Fruit fly (Drosophila melanogaster) whole organism, embryonic: Measurements from ENCODE around the gene Tre1.

Experiments used
- Bdp1 ChIP-seq: fragments of 200-800 bp; sonication (Bioruptor generic); optimal IDR thresholded peaks from 3 replicates; lab custom pipeline; 2016; ENCODE audit warnings: missing biosample characterization, missing genetic modification characterization
- CG10431 ChIP-seq: fragments of 200-800 bp; sonication (Bioruptor generic); optimal IDR thresholded peaks from 3 replicates; lab custom pipeline; 2018; ENCODE audit warnings: missing biosample characterization, mild to moderate bottlenecking, missing genetic modification characterization
- CG11085 ChIP-seq: fragments of 200-800 bp; sonication (Bioruptor generic); IDR thresholded peaks from 2 replicates; pipeline ENCODE4 v1.3.6; 2022; ENCODE audit warnings: missing biosample characterization, missing genetic modification characterization
- CG11398 ChIP-seq: fragments of 200-800 bp; sonication (Bioruptor generic); optimal IDR thresholded peaks from 2 replicates; lab custom pipeline; 2016; ENCODE audit warnings: missing biosample characterization, missing genetic modification characterization
- CG11504 ChIP-seq: fragments of 200-800 bp; sonication (Bioruptor generic); optimal IDR thresholded peaks from 3 replicates; lab custom pipeline; 2019; ENCODE audit warnings: missing biosample characterization, mild to moderate bottlenecking, missing genetic modification characterization, moderate library complexity
- CG12236 ChIP-seq: fragments of 200-800 bp; sonication (Bioruptor generic); optimal IDR thresholded peaks from 2 replicates; lab custom pipeline; 2016; ENCODE audit warnings: missing biosample characterization, missing genetic modification characterization
- CG15479 ChIP-seq: fragments of 200-800 bp; sonication (Bioruptor generic); optimal IDR thresholded peaks from 3 replicates; lab custom pipeline; 2019; ENCODE audit warnings: missing biosample characterization, mild to moderate bottlenecking, missing genetic modification characterization, moderate library complexity
- CG1602 ChIP-seq: fragments of 200-800 bp; sonication (Bioruptor generic); optimal IDR thresholded peaks from 3 replicates; lab custom pipeline; 2016; ENCODE audit warnings: missing biosample characterization, missing genetic modification characterization
- CG17568 ChIP-seq: fragments of 200-800 bp; sonication (Bioruptor generic); optimal IDR thresholded peaks from 2 replicates; lab custom pipeline; 2018; ENCODE audit warnings: missing biosample characterization, mild to moderate bottlenecking, missing genetic modification characterization, moderate library complexity
- CG18476 ChIP-seq: fragments of 200-800 bp; sonication (Bioruptor generic); optimal IDR thresholded peaks from 2 replicates; lab custom pipeline; 2016; ENCODE audit warnings: missing biosample characterization, mild to moderate bottlenecking, missing genetic modification characterization
- CG2129 ChIP-seq: fragments of 200-800 bp; sonication (Bioruptor generic); IDR thresholded peaks from 2 replicates; pipeline ENCODE4 v1.3.6; 2022; ENCODE audit warnings: missing biosample characterization, missing genetic modification characterization; ENCODE audit not compliant: partially characterized antibody
- CG2199 ChIP-seq: fragments of 200-800 bp; sonication (Bioruptor generic); IDR thresholded peaks from 3 replicates; pipeline ENCODE4 v1.3.6; 2022; ENCODE audit warnings: missing biosample characterization, missing genetic modification characterization
- CG30020 ChIP-seq: fragments of 200-800 bp; optimal IDR thresholded peaks from 2 replicates; lab custom pipeline; 2019; ENCODE audit warnings: missing biosample characterization, mild to moderate bottlenecking, missing genetic modification characterization, moderate library complexity
- CG7786 ChIP-seq: fragments of 200-800 bp; sonication (Bioruptor generic); optimal IDR thresholded peaks from 2 replicates; lab custom pipeline; 2016; ENCODE audit warnings: missing biosample characterization, missing genetic modification characterization
- CG7987 ChIP-seq: fragments of 200-800 bp; sonication (Bioruptor generic); optimal IDR thresholded peaks from 2 replicates; lab custom pipeline; 2018; ENCODE audit warnings: missing biosample characterization, mild to moderate bottlenecking, missing genetic modification characterization, moderate library complexity
- CG8359 ChIP-seq: fragments of 200-800 bp; sonication (Bioruptor generic); optimal IDR thresholded peaks from 2 replicates; lab custom pipeline; 2017; ENCODE audit warnings: missing biosample characterization, mild to moderate bottlenecking, missing genetic modification characterization, borderline replicate concordance
- CG8765 ChIP-seq: fragments of 200-800 bp; sonication (Bioruptor generic); IDR thresholded peaks from 2 replicates; pipeline ENCODE4 v1.3.6; 2022; ENCODE audit warnings: missing biosample characterization, missing genetic modification characterization
- CG8944 ChIP-seq: fragments of 200-800 bp; sonication (Bioruptor generic); optimal IDR thresholded peaks from 3 replicates; lab custom pipeline; 2016; ENCODE audit warnings: missing biosample characterization, missing genetic modification characterization
- CG9215 ChIP-seq: fragments of 200-800 bp; sonication (Bioruptor generic); IDR thresholded peaks from 2 replicates; pipeline ENCODE4 v1.3.6; 2022; ENCODE audit warnings: missing biosample characterization, missing genetic modification characterization
- CTCF ChIP-seq: fragments of 200-800 bp; sonication (Bioruptor generic); optimal IDR thresholded peaks from 2 replicates; lab custom pipeline; 2017; ENCODE audit warnings: missing biosample characterization, mild to moderate bottlenecking, missing genetic modification characterization, moderate library complexity
- Dbx ChIP-seq: fragments of 200-800 bp; sonication (Bioruptor generic); IDR thresholded peaks from 3 replicates; pipeline ENCODE4 v1.3.6; 2022; ENCODE audit warnings: missing biosample characterization, missing genetic modification characterization
- Dfd ChIP-seq, 2 experiments: fragments of >200 bp; optimal IDR thresholded peaks; 2 replicates each; lab custom pipeline; 2017; ENCODE audit warnings: missing biosample characterization in 2 of 2, missing genetic modification characterization in 2 of 2
- Doc2 ChIP-seq: fragments of 200-800 bp; sonication (Bioruptor generic); IDR thresholded peaks from 2 replicates; pipeline ENCODE4 v1.3.6; 2022; ENCODE audit warnings: missing biosample characterization, missing genetic modification characterization
- Ets65A ChIP-seq: fragments of 200-800 bp; sonication (Bioruptor generic); peaks from one replicate; lab custom pipeline; 2016; ENCODE audit warnings: missing biosample characterization, missing genetic modification characterization
- Gug ChIP-seq: fragments of 200-800 bp; sonication (Bioruptor generic); IDR thresholded peaks from 4 replicates; pipeline ENCODE4 v1.3.6; 2022; ENCODE audit warnings: missing biosample characterization, missing genetic modification characterization
- H2.0 ChIP-seq: fragments of 200-800 bp; sonication (Bioruptor generic); IDR thresholded peaks from 2 replicates; pipeline ENCODE4 v1.3.6; 2022; ENCODE audit warnings: missing biosample characterization, missing genetic modification characterization
- HLH4C ChIP-seq: fragments of 200-800 bp; sonication (Bioruptor generic); IDR thresholded peaks from 3 replicates; pipeline ENCODE4 v1.3.6; 2022; ENCODE audit warnings: missing biosample characterization, missing genetic modification characterization; ENCODE audit not compliant: partially characterized antibody
- HLH54F ChIP-seq: fragments of 200-800 bp; sonication (Bioruptor generic); optimal IDR thresholded peaks from 3 replicates; lab custom pipeline; 2016; ENCODE audit warnings: missing biosample characterization, missing genetic modification characterization
- Hey ChIP-seq: fragments of 200-800 bp; sonication (Bioruptor generic); optimal IDR thresholded peaks from 3 replicates; lab custom pipeline; 2018; ENCODE audit warnings: missing biosample characterization, mild to moderate bottlenecking, missing genetic modification characterization
- HmgZ ChIP-seq: fragments of 200-800 bp; sonication (Bioruptor generic); optimal IDR thresholded peaks from 2 replicates; lab custom pipeline; 2018; ENCODE audit warnings: missing biosample characterization, mild to moderate bottlenecking, missing genetic modification characterization
- Oaz ChIP-seq: fragments of 200-800 bp; sonication (Bioruptor generic); IDR thresholded peaks from 2 replicates; pipeline ENCODE4 v1.3.6; 2022; ENCODE audit warnings: missing biosample characterization, missing genetic modification characterization
- Opbp ChIP-seq: fragments of 200-800 bp; sonication (Bioruptor generic); IDR thresholded peaks from 3 replicates; pipeline ENCODE4 v1.3.6; 2022; ENCODE audit warnings: missing biosample characterization, missing genetic modification characterization; ENCODE audit not compliant: partially characterized antibody
- Sin3A ChIP-seq: fragments of >200 bp; optimal IDR thresholded peaks from 2 replicates; lab custom pipeline; 2018
- amos ChIP-seq: fragments of 200-800 bp; sonication (Bioruptor generic); IDR thresholded peaks from 2 replicates; pipeline ENCODE4 v1.3.6; 2022; ENCODE audit warnings: missing biosample characterization, missing genetic modification characterization; ENCODE audit not compliant: partially characterized antibody
- ase ChIP-seq: fragments of 200-800 bp; sonication (Bioruptor generic); IDR thresholded peaks from 3 replicates; pipeline ENCODE4 v1.3.6; 2022; ENCODE audit warnings: missing biosample characterization, missing genetic modification characterization
- ash1 ChIP-seq: fragments of 200-800 bp; sonication (Bioruptor generic); optimal IDR thresholded peaks from 2 replicates; lab custom pipeline; 2018; ENCODE audit warnings: missing biosample characterization, mild to moderate bottlenecking, missing genetic modification characterization
- az2 ChIP-seq: fragments of 200-800 bp; sonication (Bioruptor generic); optimal IDR thresholded peaks from 3 replicates; lab custom pipeline; 2016; ENCODE audit warnings: missing biosample characterization, missing genetic modification characterization
- cg ChIP-seq: fragments of 200-800 bp; sonication (Bioruptor generic); optimal IDR thresholded peaks from 3 replicates; lab custom pipeline; 2019; ENCODE audit warnings: missing biosample characterization, mild to moderate bottlenecking, missing genetic modification characterization, moderate library complexity
- gce ChIP-seq: fragments of 200-800 bp; sonication (Bioruptor generic); IDR thresholded peaks from 3 replicates; pipeline ENCODE4 v1.3.6; 2022; ENCODE audit warnings: missing biosample characterization, missing genetic modification characterization
- gem ChIP-seq: fragments of 200-800 bp; sonication (Bioruptor generic); optimal IDR thresholded peaks from 2 replicates; lab custom pipeline; 2019; ENCODE audit warnings: missing biosample characterization, mild to moderate bottlenecking, missing genetic modification characterization, moderate library complexity
- grau ChIP-seq: fragments of 200-800 bp; optimal IDR thresholded peaks from 3 replicates; lab custom pipeline; 2019; ENCODE audit warnings: missing biosample characterization, mild to moderate bottlenecking, missing genetic modification characterization, moderate library complexity
- kah ChIP-seq: fragments of 200-800 bp; sonication (Bioruptor generic); optimal IDR thresholded peaks from 2 replicates; lab custom pipeline; 2018; ENCODE audit warnings: missing biosample characterization, mild to moderate bottlenecking, missing genetic modification characterization
- knrl ChIP-seq: fragments of 200-800 bp; sonication (Bioruptor generic); IDR thresholded peaks from 3 replicates; pipeline ENCODE4 v1.3.6; 2022; ENCODE audit warnings: missing biosample characterization, missing genetic modification characterization; ENCODE audit not compliant: partially characterized antibody
- lab ChIP-seq: fragments of 200-800 bp; sonication (Bioruptor generic); optimal IDR thresholded peaks from 3 replicates; lab custom pipeline; 2017; ENCODE audit warnings: missing biosample characterization, missing genetic modification characterization, mild to moderate bottlenecking, moderate library complexity, missing genetic modification reagents
- odd ChIP-seq: fragments of 200-800 bp; sonication (Bioruptor generic); optimal IDR thresholded peaks from 2 replicates; lab custom pipeline; 2017; ENCODE audit warnings: missing biosample characterization, mild to moderate bottlenecking, missing genetic modification characterization
- sim ChIP-seq: fragments of 200-800 bp; sonication (Bioruptor generic); IDR thresholded peaks from 2 replicates; pipeline ENCODE4 v1.3.6; 2022; ENCODE audit warnings: missing biosample characterization, missing genetic modification characterization
- sisA ChIP-seq: fragments of 200-800 bp; sonication (Bioruptor generic); IDR thresholded peaks from 2 replicates; pipeline ENCODE4 v1.3.6; 2022; ENCODE audit warnings: missing biosample characterization, missing genetic modification characterization
- sob ChIP-seq: fragments of 200-800 bp; sonication (Bioruptor generic); IDR thresholded peaks from 2 replicates; pipeline ENCODE4 v1.3.6; 2022; ENCODE audit warnings: missing biosample characterization, missing genetic modification characterization
- sr ChIP-seq: fragments of 200-800 bp; sonication (Bioruptor generic); IDR thresholded peaks from 3 replicates; pipeline ENCODE4 v1.3.6; 2022; ENCODE audit warnings: missing biosample characterization, missing genetic modification characterization
- trh ChIP-seq: fragments of 200-800 bp; sonication (Bioruptor generic); optimal IDR thresholded peaks from 2 replicates; lab custom pipeline; 2016; ENCODE audit warnings: missing biosample characterization, missing genetic modification characterization
- zfh2 ChIP-seq: fragments of 200-800 bp; sonication (Bioruptor generic); optimal IDR thresholded peaks from 2 replicates; lab custom pipeline; 2016; ENCODE audit warnings: missing biosample characterization, missing genetic modification characterization

Gene Tre1

DNA sequence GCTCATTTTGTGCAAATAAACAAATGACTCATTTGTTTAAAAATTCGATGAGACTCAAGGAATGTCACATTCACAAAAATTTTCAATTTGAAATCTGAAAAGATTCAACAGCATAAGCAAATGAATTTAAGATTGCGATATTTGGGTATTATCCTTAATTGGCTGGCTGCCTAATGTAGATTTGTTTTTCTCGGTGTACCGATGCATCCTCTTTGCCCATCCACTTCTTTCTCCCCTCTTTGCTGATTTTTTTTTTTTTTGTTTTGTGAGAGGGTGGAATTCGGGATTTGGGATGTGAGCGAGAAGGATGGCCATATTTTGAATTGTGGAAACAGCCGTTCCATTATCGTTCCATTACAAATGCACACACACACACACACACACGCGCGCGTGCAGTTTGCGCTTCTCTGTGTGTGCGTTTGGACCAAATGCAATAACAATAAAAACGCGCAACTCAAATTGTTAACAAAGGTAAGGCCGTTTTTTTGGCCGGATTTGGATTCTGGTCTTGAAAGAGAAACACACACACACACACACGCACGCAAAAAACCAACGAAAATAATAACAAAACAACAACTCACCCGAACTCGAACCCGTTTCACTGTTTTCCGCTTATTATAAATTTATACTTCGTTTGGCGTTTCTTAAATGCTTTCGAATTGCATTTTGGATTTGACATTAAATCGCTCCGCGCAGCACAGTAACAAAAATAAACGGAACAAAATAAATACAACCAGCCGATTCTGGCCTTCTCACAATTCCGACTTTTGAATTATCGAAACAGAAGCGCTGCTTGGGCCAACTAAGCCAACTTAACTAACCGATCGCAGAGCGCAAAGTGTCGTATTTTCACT, 471 bp downstream of the Tre1 start (continued):
- TF ChIP-seq sob, result no peak
- no peak for TF ChIP-seq H2.0
- peak; percentile 34 for TF ChIP-seq CG10431
- peak; percentile 71 for TF ChIP-seq cg (GFP tag; lab: Kevin White, UChicago)
- no peak for TF ChIP-seq Dfd (GFP tag; optimal IDR thresholded peaks at IDR 0.05; lab: Kevin White, UChicago)
- TF ChIP-seq Oaz (GFP tag; lab: Robert Waterston, UW), result no peak
- TF ChIP-seq Gug (GFP tag; lab: Robert Waterston, UW), result peak; percentile 6; the same call in 1 of the 4 replicates
- TF ChIP-seq CG17568 (GFP tag; lab: Kevin White, UChicago), result no peak
- no peak for TF ChIP-seq CG15479 (GFP tag; lab: Kevin White, UChicago)
- TF ChIP-seq zfh2, result no peak
- no peak for TF ChIP-seq Hey (tag; lab: Kevin White, UChicago)
- TF ChIP-seq CG9215 (GFP tag; lab: Robert Waterston, UW), result no peak
- TF ChIP-seq CG11085 (GFP tag; lab: Robert Waterston, UW), result no peak
- no peak for TF ChIP-seq amos (GFP tag; lab: Robert Waterston, UW)
- TF ChIP-seq CG11504 (tag; lab: Kevin White, UChicago), result no peak
- peak; percentile 45; the same call in 1 of the 2 replicates for TF ChIP-seq sim (GFP tag; lab: Robert Waterston, UW)
- no peak for TF ChIP-seq HmgZ
- no peak for TF ChIP-seq CG30020 (tag; lab: Kevin White, UChicago)
- no peak for TF ChIP-seq CG7987
- TF ChIP-seq CG12236 (GFP tag; lab: Kevin White, UChicago), result no peak
- peak; percentile 8 for TF ChIP-seq Ets65A (GFP tag; lab: Kevin White, UChicago)
- TF ChIP-seq grau (tag; lab: Kevin White, UChicago), result peak; percentile 38
- TF ChIP-seq CG8944 (GFP tag; lab: Kevin White, UChicago), result peak; percentile 9
- no peak for TF ChIP-seq Dbx (GFP tag; lab: Robert Waterston, UW)
- no peak for TF ChIP-seq HLH4C (GFP tag; lab: Robert Waterston, UW)
- no peak for TF ChIP-seq Doc2 (GFP tag; lab: Robert Waterston, UW)
- no peak for TF ChIP-seq kah (GFP tag; lab: Kevin White, UChicago)
- TF ChIP-seq CG2199 (GFP tag; lab: Robert Waterston, UW), result no peak
- TF ChIP-seq CTCF, result peak; percentile 3
- TF ChIP-seq CG2129, result no peak
- no peak for TF ChIP-seq ash1 (GFP tag; lab: Kevin White, UChicago)
- peak; percentile 14 for TF ChIP-seq CG18476
- no peak for TF ChIP-seq CG8765 (GFP tag; lab: Robert Waterston, UW)
- peak; percentile 40 for TF ChIP-seq az2 (GFP tag; lab: Kevin White, UChicago)
- TF ChIP-seq Sin3A, result no peak
- peak; percentile 4 for TF ChIP-seq CG7786 (GFP tag; lab: Kevin White, UChicago)
- peak; percentile 47 for TF ChIP-seq CG11398 (GFP tag; lab: Kevin White, UChicago)
- TF ChIP-seq Opbp (GFP tag; lab: Robert Waterston, UW), result no peak
- no peak for TF ChIP-seq trh
- no peak for TF ChIP-seq lab
- TF ChIP-seq CG1602 (GFP tag; lab: Kevin White, UChicago), result peak; percentile 17
- TF ChIP-seq HLH54F, result no peak
- no peak for TF ChIP-seq CG8359 (GFP tag; lab: Kevin White, UChicago)
- TF ChIP-seq gce (GFP tag; lab: Robert Waterston, UW), result no peak
- no peak for TF ChIP-seq knrl (GFP tag; lab: Robert Waterston, UW)
- TF ChIP-seq ase (GFP tag; lab: Robert Waterston, UW), result no peak
- TF ChIP-seq sr (GFP tag; lab: Robert Waterston, UW), result no peak
- TF ChIP-seq gem (tag; lab: Kevin White, UChicago), result no peak
- TF ChIP-seq Bdp1, result no peak
- TF ChIP-seq odd (GFP tag; lab: Kevin White, UChicago), result no peak
- TF ChIP-seq sisA (GFP tag; lab: Robert Waterston, UW), result peak; percentile 54; the same call in 1 of the 2 replicates
